Worm (Caenorhabditis elegans) whole organism, L4 larva: ENCODE measurements around the gene F55A4.3.

Experiments
- D1046.2 ChIP-seq: fragments of 200-800 bp; sonication (Bioruptor generic); IDR thresholded peaks from 2 replicates; pipeline ENCODE4 v1.3.6; 2022; ENCODE audit warnings: missing genetic modification characterization, missing compliant biosample characterization
- F10B5.3 ChIP-seq: sonication (generic microtip); optimal IDR thresholded peaks from 2 replicates; lab custom pipeline; 2016; ENCODE audit warnings: mild to moderate bottlenecking, missing genetic modification characterization, missing compliant biosample characterization
- F44E2.7 ChIP-seq: fragments of 200-800 bp; sonication (Bioruptor generic); IDR thresholded peaks from 2 replicates; pipeline ENCODE4 v2.1.2; 2022; ENCODE audit warnings: missing genetic modification characterization, missing compliant biosample characterization
- F49E8.2 ChIP-seq: sonication (generic microtip); optimal IDR thresholded peaks from 2 replicates; lab custom pipeline; 2016; ENCODE audit warnings: missing compliant biosample characterization, mild to moderate bottlenecking, missing genetic modification characterization, borderline replicate concordance
- Y105C5A.15 ChIP-seq: fragments of 200-800 bp; sonication (Bioruptor generic); IDR thresholded peaks from 2 replicates; pipeline ENCODE4 v1.3.6; 2022; ENCODE audit warnings: missing genetic modification characterization, missing compliant biosample characterization
- ama-1 ChIP-seq: fragments of 150-350 bp; optimal IDR thresholded peaks from 2 replicates; lab custom pipeline; 2014; ENCODE audit warnings: inconsistent platforms, mixed read lengths
- ceh-28 ChIP-seq: fragments of 150-350 bp; optimal IDR thresholded peaks from 2 replicates; lab custom pipeline; 2014; ENCODE audit warnings: missing biosample characterization, missing genetic modification reagents, missing genetic modification characterization
- ces-1 ChIP-seq: fragments of 150-350 bp; sonication (generic microtip); optimal IDR thresholded peaks from 4 replicates; lab custom pipeline; 2014; ENCODE audit warnings: missing biosample characterization, missing genetic modification reagents, missing genetic modification characterization
- dmd-6 ChIP-seq: fragments of 200-800 bp; sonication (Bioruptor generic); IDR thresholded peaks from 2 replicates; pipeline ENCODE4 v1.3.6; 2022; ENCODE audit warnings: missing genetic modification reagents, missing genetic modification characterization, missing compliant biosample characterization
- dve-1 ChIP-seq: sonication (generic microtip); optimal IDR thresholded peaks from 2 replicates; lab custom pipeline; 2017; ENCODE audit warnings: antibody characterized with exemption, mild to moderate bottlenecking, missing genetic modification characterization, missing compliant biosample characterization; ENCODE audit not compliant: insufficient read depth
- fkh-10 ChIP-seq: fragments of 150-350 bp; optimal IDR thresholded peaks from 2 replicates; lab custom pipeline; 2014; ENCODE audit warnings: missing biosample characterization, missing genetic modification reagents, missing genetic modification characterization
- fos-1 ChIP-seq: fragments of 150-350 bp; optimal IDR thresholded peaks from 2 replicates; lab custom pipeline; 2014; ENCODE audit warnings: missing biosample characterization, missing genetic modification characterization
- hlh-11 ChIP-seq: fragments of 200-800 bp; sonication (Bioruptor generic); optimal IDR thresholded peaks from 2 replicates; lab custom pipeline; 2018; ENCODE audit warnings: mild to moderate bottlenecking, missing genetic modification characterization, missing compliant biosample characterization
- hmg-1.1 ChIP-seq: fragments of 200-800 bp; sonication (Bioruptor generic); IDR thresholded peaks from 2 replicates; pipeline ENCODE4 v1.3.6; 2022; ENCODE audit warnings: missing genetic modification reagents, missing genetic modification characterization, missing compliant biosample characterization
- jun-1 ChIP-seq: fragments of 150-350 bp; optimal IDR thresholded peaks from 2 replicates; lab custom pipeline; 2014; ENCODE audit warnings: missing biosample characterization, missing genetic modification reagents, missing genetic modification characterization
- lim-7 ChIP-seq: fragments of 200-800 bp; sonication (Bioruptor generic); IDR thresholded peaks from 2 replicates; pipeline ENCODE4 v1.3.6; 2022; ENCODE audit warnings: missing genetic modification characterization, missing compliant biosample characterization
- lin-13 ChIP-seq: fragments of 150-350 bp; optimal IDR thresholded peaks from 2 replicates; lab custom pipeline; 2014; ENCODE audit warnings: missing biosample characterization, missing genetic modification reagents, missing genetic modification characterization
- lin-15B ChIP-seq: fragments of 150-350 bp; sonication (generic microtip); optimal IDR thresholded peaks from 3 replicates; lab custom pipeline; 2014; ENCODE audit warnings: missing biosample characterization, missing genetic modification characterization
- lin-38 ChIP-seq: fragments of 200-800 bp; sonication (Bioruptor generic); IDR thresholded peaks from 2 replicates; pipeline ENCODE4 v1.3.6; 2022; ENCODE audit warnings: missing genetic modification reagents, missing genetic modification characterization, missing compliant biosample characterization
- lin-39 ChIP-seq: fragments of 150-350 bp; optimal IDR thresholded peaks from 2 replicates; lab custom pipeline; 2014; ENCODE audit warnings: missing biosample characterization, missing genetic modification reagents, missing genetic modification characterization
- mdl-1 ChIP-seq, 2 experiments: fragments of 150-350 bp in 1 of 2; sonication (generic microtip) in 1 of 2; optimal IDR thresholded peaks; 2 replicates each; lab custom pipeline; 2014 to 2017; ENCODE audit warnings: missing biosample characterization in 2 of 2, missing genetic modification characterization in 2 of 2
- mdt-29 ChIP-seq: fragments of 200-800 bp; sonication (Bioruptor generic); IDR thresholded peaks from 2 replicates; pipeline ENCODE4 v1.3.6; 2022; ENCODE audit warnings: missing genetic modification reagents, missing genetic modification characterization, missing compliant biosample characterization
- nhr-102 ChIP-seq: sonication (generic microtip); optimal IDR thresholded peaks from 2 replicates; lab custom pipeline; 2016; ENCODE audit warnings: mild to moderate bottlenecking, missing genetic modification characterization, moderate library complexity, missing compliant biosample characterization
- nhr-11 ChIP-seq: fragments of 150-350 bp; optimal IDR thresholded peaks from 2 replicates; lab custom pipeline; 2014; ENCODE audit warnings: missing biosample characterization, missing genetic modification characterization
- nhr-111 ChIP-seq: fragments of 200-800 bp; sonication (Bioruptor generic); optimal IDR thresholded peaks from 2 replicates; lab custom pipeline; 2018; ENCODE audit warnings: mild to moderate bottlenecking, missing genetic modification characterization, missing compliant biosample characterization
- nhr-25 ChIP-seq: sonication (generic microtip); optimal IDR thresholded peaks from 2 replicates; lab custom pipeline; 2017; ENCODE audit warnings: missing genetic modification characterization, mild to moderate bottlenecking, missing compliant biosample characterization, antibody characterized with exemption, moderate library complexity, borderline replicate concordance; ENCODE audit not compliant: insufficient read depth
- nhr-41 ChIP-seq: fragments of 200-800 bp; sonication (Bioruptor generic); IDR thresholded peaks from 2 replicates; pipeline ENCODE4 v1.3.6; 2022; ENCODE audit warnings: missing genetic modification reagents, missing genetic modification characterization, missing compliant biosample characterization
- nhr-48 ChIP-seq: sonication (generic microtip); optimal IDR thresholded peaks from 2 replicates; lab custom pipeline; 2016; ENCODE audit warnings: mild to moderate bottlenecking, missing genetic modification characterization, missing compliant biosample characterization
- nhr-77 ChIP-seq: fragments of 150-350 bp; optimal IDR thresholded peaks from 2 replicates; lab custom pipeline; 2014; ENCODE audit warnings: missing biosample characterization, missing genetic modification characterization
- pha-4 ChIP-seq, 2 experiments: fragments of 150-350 bp in 1 of 2; fragments of 200-800 bp in 1 of 2; sonication (Bioruptor generic) in 1 of 2; IDR thresholded peaks in 1 of 2; optimal IDR thresholded peaks in 1 of 2; 2 replicates each; pipeline versions ENCODE4 v1.3.6 to Lab custom; 2014 to 2022; ENCODE audit warnings: missing genetic modification characterization in 2 of 2, missing genetic modification reagents in 2 of 2, missing biosample characterization in 1 of 2, missing compliant biosample characterization in 1 of 2
- php-3 ChIP-seq: fragments of 200-800 bp; sonication (Bioruptor generic); IDR thresholded peaks from 2 replicates; pipeline ENCODE4 v1.3.6; 2022; ENCODE audit warnings: missing genetic modification reagents, missing genetic modification characterization, missing compliant biosample characterization
- rbr-2 ChIP-seq: sonication (generic microtip); optimal IDR thresholded peaks from 2 replicates; lab custom pipeline; 2016; ENCODE audit warnings: missing genotype, missing genetic modification characterization, missing compliant biosample characterization
- sdz-12 ChIP-seq: fragments of 200-800 bp; sonication (Bioruptor generic); optimal IDR thresholded peaks from 2 replicates; lab custom pipeline; 2018; ENCODE audit warnings: mild to moderate bottlenecking, missing genetic modification characterization, missing compliant biosample characterization
- snpc-4 ChIP-seq: fragments of 150-350 bp; optimal IDR thresholded peaks from 2 replicates; lab custom pipeline; 2014; ENCODE audit warnings: missing biosample characterization, missing genetic modification characterization
- spr-3 ChIP-seq: fragments of 200-800 bp; sonication (Bioruptor generic); optimal IDR thresholded peaks from 2 replicates; lab custom pipeline; 2018; ENCODE audit warnings: mild to moderate bottlenecking, missing genetic modification characterization, missing compliant biosample characterization
- tra-1 ChIP-seq: fragments of 200-800 bp; sonication (Bioruptor generic); IDR thresholded peaks from 2 replicates; pipeline ENCODE4 v1.3.6; 2022; ENCODE audit warnings: missing genetic modification reagents, missing genetic modification characterization, missing compliant biosample characterization
- unc-130 ChIP-seq: sonication (generic microtip); optimal IDR thresholded peaks from 2 replicates; lab custom pipeline; 2016; ENCODE audit warnings: missing genetic modification reagents, missing genetic modification characterization, missing compliant biosample characterization
- unc-39 ChIP-seq: sonication (generic microtip); optimal IDR thresholded peaks from 2 replicates; lab custom pipeline; 2017; ENCODE audit warnings: missing biosample characterization, missing genetic modification characterization
- unc-62 ChIP-seq, 3 experiments: fragments of 150-350 bp in 1 of 3; sonication (generic microtip); optimal IDR thresholded peaks in 2 of 3; peaks in 1 of 3; 1 replicate in 1 of 3; 2 replicates in 2 of 3; lab custom pipeline; 2014 to 2017; ENCODE audit warnings: missing biosample characterization in 3 of 3, missing genetic modification characterization in 3 of 3, missing genetic modification reagents in 3 of 3, missing genotype in 1 of 3
- vab-7 ChIP-seq: fragments of 200-800 bp; sonication (Bioruptor generic); IDR thresholded peaks from 2 replicates; pipeline ENCODE4 v1.3.6; 2022; ENCODE audit warnings: missing genetic modification reagents, missing genetic modification characterization, missing compliant biosample characterization
- zfp-3 ChIP-seq: fragments of 200-800 bp; sonication (Bioruptor generic); conservative IDR thresholded peaks from 2 replicates; pipeline ENCODE4 v1.3.6; 2022; ENCODE audit warnings: missing genetic modification reagents, missing genetic modification characterization, missing compliant biosample characterization

F55A4.3 gene

DNA sequence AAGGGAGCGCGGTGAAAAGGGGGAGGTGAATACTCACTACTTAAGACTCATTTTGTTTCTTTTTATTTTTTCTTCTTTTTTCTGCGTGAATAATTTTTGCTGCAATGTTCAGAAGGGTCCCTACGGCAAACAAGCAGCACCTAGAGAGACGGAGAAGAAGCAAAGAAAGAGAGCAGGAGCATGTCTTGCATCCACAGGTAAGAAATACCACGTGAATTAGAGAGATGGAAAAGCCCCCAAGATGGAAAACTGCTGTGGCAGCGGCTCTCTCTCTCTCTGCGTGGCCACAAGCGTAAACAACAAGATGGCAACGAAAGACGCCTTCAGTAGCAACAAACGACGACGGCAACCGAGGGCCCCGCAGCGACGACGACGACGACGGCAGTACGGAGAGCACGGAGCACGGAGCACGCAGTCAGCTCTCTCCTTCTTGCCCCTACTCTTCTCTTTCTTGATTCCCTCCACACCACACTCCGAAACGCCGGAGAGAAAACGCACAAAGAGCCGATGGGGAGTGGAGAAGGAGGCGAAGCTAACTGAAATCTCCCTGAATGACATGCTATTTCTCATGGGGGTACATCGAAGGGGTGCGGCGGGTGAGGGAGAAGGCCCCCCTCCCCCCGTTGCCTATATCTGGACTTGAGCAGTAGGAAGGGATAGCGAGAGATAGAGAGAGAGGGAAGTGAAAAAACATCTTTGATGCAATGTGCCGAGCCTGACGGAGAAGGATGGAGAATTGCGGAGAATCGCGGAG is 32.1 kb downstream of the F55A4.3 start (continued):
- TF ChIP-seq hlh-11 (tag; lab: Kevin White, UChicago) (no peak), ceh-28 (tag; lab: Kevin White, UChicago) (no peak), dmd-6 (GFP tag; lab: Robert Waterston, UW) (no peak; the same call in 1 of the 2 replicates), nhr-102 (tag; lab: Kevin White, UChicago) (no peak), nhr-11 (peak; percentile 47), D1046.2 (GFP tag; lab: Robert Waterston, UW) (no peak), ces-1 (GFP tag; lab: Kevin White, UChicago) (no peak), rbr-2 (tag; lab: Kevin White, UChicago) (peak; percentile 88), spr-3 (no peak), unc-62 (GFP tag; optimal IDR thresholded peaks at IDR 0.05 in 1 of 2; lab: Kevin White, UChicago) (peak in 1 of 2 experiments; percentile 99), unc-62 (tag; optimal IDR thresholded peaks at IDR 0.05; lab: Kevin White, UChicago) (no peak), lin-38 (no peak), snpc-4 (tag; lab: Kevin White, UChicago) (no peak), nhr-48 (tag; lab: Kevin White, UChicago) (peak; percentile 37), F49E8.2 (no peak), jun-1 (no peak), php-3 (GFP tag; lab: Robert Waterston, UW) (no peak), sdz-12 (no peak), F10B5.3 (tag; lab: Kevin White, UChicago) (no peak), lin-39 (tag; lab: Kevin White, UChicago) (no peak), lim-7 (no peak), unc-39 (tag; lab: Kevin White, UChicago) (no peak), nhr-77 (tag; lab: Kevin White, UChicago) (no peak), dve-1 (no peak), fkh-10 (GFP tag; lab: Kevin White, UChicago) (peak; percentile 49), tra-1 (GFP tag; lab: Robert Waterston, UW) (no peak), lin-13 (no peak), F44E2.7 (no peak), mdl-1 (tag; optimal IDR thresholded peaks at IDR 0.05; lab: Kevin White, UChicago) (peak in 1 of 2 experiments; percentile 27), mdt-29 (GFP tag; lab: Robert Waterston, UW) (no peak)

DNA sequence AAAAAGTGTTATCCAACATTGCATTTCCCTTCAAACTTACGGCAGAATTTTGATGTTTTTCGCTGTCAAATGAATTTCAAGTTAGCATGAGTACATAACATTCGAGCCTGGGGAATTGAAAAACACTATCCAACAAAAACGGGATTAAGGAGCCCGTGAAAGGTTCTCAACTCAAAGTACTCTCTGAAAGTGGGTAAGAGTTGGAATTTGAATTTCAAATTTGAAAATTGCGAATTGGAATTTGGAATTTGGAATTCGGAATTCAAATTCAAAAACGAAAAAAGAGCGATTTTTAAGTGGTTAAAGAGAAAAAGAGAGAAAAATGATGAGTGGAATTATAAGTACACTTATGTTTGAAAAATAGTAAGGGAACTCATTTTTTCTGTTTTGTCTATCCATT is 33.6 kb downstream of the F55A4.3 start, which contains the start of the genes C09E10.3 and dgk-1:
Gene C09E10.3, minus strand, starts transcription at position 101 of the 400 bp plus-strand sequence.
Gene dgk-1, minus strand, starts transcription at position 183 of the 400 bp plus-strand sequence.
- TF ChIP-seq lin-38 (no peak), unc-130 (GFP tag; lab: Kevin White, UChicago) (no peak), vab-7 (GFP tag; lab: Robert Waterston, UW) (no peak), ama-1 (lab: Kevin White, UChicago) (no peak), fos-1 (no peak), nhr-111 (GFP tag; lab: Kevin White, UChicago) (no peak), ceh-28 (tag; lab: Kevin White, UChicago) (no peak), nhr-25 (tag; lab: Kevin White, UChicago) (no peak), pha-4 (GFP tag; IDR thresholded peaks at IDR 0.05; lab: Robert Waterston, UW) (no peak), pha-4 (tag; optimal IDR thresholded peaks at IDR 0.05; lab: Kevin White, UChicago) (no peak), F10B5.3 (tag; lab: Kevin White, UChicago) (no peak), Y105C5A.15 (GFP tag; lab: Robert Waterston, UW) (no peak), hmg-1.1 (GFP tag; lab: Robert Waterston, UW) (no peak), mdl-1 (tag; optimal IDR thresholded peaks at IDR 0.05; lab: Kevin White, UChicago) (no peak), nhr-41 (no peak), rbr-2 (tag; lab: Kevin White, UChicago) (no peak), zfp-3 (GFP tag; lab: Robert Waterston, UW) (no peak), lin-15B (tag; lab: Kevin White, UChicago) (no peak)
